Worm (Caenorhabditis elegans) whole organism, L4/young adult: Measurements from ENCODE around the gene strd-1.

Experiments
- W03F9.2 ChIP-seq: fragments of 150-350 bp; optimal IDR thresholded peaks from 2 replicates; lab custom pipeline; 2014; ENCODE audit warnings: missing biosample characterization, missing genetic modification characterization
- dao-5 ChIP-seq: sonication (generic microtip); optimal IDR thresholded peaks from 2 replicates; lab custom pipeline; 2016; ENCODE audit warnings: missing genotype, missing genetic modification characterization, moderate library complexity, missing compliant biosample characterization
- him-1 ChIP-seq: sonication (generic microtip); optimal IDR thresholded peaks from 2 replicates; lab custom pipeline; 2016; ENCODE audit warnings: missing genotype, missing genetic modification reagents, missing genetic modification characterization, missing compliant biosample characterization

Gene strd-1

DNA sequence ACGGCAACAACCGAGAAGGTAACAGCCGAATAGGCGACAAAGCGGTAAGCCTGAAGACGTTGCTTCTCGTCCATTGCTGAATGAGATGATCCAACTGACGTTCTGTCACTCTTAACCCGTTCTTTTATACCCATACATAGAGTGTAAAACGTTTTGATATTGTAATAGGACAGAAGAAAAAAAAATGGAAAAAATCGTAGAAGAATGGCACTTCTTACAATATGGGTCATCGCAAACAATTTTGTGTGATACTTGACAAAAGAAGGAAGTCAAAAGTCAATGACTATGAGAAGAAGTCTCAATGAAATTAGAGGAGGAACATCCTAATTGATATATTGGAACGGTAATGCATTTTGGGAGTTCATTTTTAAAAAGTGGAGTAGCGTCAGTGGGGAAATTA, 35.9 kb downstream of the strd-1 start, which contains the start of gene col-92:
col-92 (minus strand) TSS at position 101 of the 400 bp plus-strand sequence.
- no peak for TF ChIP-seq him-1
- TF ChIP-seq dao-5 (tag; lab: Kevin White, UChicago), result no peak
- no peak for TF ChIP-seq W03F9.2

DNA sequence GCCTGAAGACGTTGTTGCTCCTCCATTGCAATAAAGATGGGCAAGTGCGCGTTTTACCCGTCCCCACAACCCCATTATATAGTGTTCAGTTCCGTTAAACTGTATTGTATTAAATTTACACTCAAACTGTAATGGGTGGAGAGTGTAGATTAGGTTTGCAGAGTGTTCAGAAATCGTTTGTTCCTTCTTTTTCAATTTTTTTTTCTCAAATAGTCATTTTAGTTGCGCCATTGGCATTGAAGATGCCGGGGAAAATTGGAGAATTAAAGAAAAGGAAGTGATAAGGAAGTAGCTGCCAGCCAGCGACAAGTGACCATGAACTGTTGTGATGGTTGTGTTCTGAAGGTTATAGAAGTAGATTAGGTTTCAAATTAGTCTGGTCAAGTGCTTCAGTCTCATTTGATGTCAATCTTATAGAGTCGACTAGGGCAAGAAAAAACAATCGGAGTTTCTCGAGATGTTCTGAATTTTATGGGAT, 38.3 kb downstream of the strd-1 start, which contains the start of gene col-93:
col-93 (minus strand) TSS at position 51 of the 478 bp plus-strand sequence.
- no peak for TF ChIP-seq W03F9.2
- no peak for TF ChIP-seq him-1
- no peak for TF ChIP-seq dao-5 (tag; lab: Kevin White, UChicago)

DNA sequence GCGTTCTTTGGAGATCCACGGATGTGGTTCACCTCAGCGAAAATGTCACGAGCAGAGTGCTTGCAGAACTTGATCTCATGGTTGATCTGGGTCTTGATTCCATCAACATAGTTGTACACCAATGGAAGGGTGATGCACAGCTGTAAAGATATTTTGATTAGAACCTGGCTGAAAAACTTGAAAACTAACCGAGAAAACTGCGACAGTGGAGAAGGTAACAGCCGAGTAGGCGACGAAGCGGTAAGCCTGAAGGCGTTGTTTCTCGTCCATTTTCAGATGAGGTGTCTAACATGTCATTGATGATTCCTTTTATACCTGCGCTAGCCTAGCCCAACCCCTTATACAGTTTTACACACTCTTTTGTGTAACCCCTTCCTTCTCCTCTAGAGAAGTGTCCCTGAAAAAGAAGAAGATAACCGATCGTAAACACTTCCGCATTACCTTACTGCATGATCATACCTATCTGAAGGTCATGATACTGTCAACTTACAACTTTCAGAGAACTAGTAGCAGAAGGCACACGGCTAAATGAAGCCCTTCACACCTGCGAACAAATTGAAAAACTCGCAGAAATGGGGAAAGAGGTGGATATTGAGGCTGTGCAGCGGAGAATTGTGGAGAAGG, 40.4 kb downstream of the strd-1 start, which contains the start of gene col-94:
col-94 (minus strand) TSS at position 313 of the 624 bp plus-strand sequence.
- TF ChIP-seq dao-5 (tag; lab: Kevin White, UChicago), result no peak
- no peak for TF ChIP-seq him-1
- no peak for TF ChIP-seq W03F9.2

DNA sequence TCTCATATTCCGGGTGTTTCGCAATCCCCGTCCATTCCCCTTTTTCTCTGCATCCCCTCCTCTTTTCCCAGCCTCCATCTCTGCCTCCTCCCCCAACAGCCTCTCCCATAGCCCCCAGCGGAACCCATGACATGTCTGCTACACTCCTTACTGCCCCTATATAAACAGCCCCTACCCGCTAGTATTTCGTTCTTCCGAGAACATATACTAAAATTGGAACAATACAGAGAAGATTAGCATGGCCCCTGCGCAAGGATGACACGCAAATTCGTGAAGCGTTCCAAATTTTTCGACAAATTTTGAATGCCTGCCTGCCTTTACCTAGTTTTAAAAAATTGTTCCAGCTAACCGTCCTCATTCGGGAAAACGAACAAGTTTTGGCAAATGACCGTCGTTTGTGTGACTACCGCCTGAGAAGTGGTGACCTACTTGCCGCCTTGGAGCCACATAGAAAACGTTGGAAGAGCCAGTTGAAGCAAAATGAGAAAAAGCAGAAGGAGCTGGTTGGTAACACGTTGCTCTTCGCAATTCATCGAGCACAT, 42.3 kb downstream of the strd-1 start:
- TF ChIP-seq dao-5 (tag; lab: Kevin White, UChicago) (peak; percentile 89), W03F9.2 (peak; percentile 81), him-1 (peak; percentile 97)

DNA sequence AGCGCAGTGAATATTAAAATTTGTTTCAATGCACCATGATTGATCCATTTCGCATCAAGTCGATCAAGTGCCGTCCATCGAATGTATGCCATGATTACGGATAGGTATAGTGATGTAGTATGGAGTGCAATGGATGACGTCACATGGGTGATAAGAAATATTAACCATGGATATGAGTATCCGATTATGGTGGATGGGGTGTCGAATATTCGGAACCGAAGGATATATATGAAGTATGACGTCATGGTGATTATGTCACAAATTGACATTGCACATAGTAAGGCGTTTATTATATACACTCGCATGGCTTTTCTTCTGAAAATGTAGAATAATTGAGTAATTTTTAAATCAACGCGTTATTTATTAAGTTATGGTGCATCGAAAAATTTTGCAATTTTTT, 46.8 kb downstream of the strd-1 start:
- TF ChIP-seq him-1, result no peak
- no peak for TF ChIP-seq W03F9.2
- no peak for TF ChIP-seq dao-5 (tag; lab: Kevin White, UChicago)

DNA sequence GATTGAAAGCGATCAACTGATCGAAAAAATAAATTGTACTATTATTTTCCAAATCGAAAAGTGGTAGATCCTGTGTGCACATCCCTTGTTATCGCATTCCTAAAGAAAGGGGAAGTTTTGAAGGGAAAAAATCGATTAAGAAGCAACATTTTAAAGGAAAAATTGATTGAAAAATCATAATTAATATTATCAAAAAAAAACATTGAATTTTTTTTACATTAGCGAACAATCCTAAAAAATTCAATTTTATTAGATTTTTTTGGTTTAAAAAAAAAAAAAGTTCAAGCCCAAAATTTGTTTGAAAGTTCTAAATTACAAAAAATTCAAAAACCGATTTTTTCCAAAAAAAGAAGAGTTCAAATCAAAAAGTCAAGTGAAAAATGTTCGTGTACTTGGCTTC, 47.9 kb downstream of the strd-1 start, which contains the start of gene dmsr-5:
dmsr-5 (minus strand) TSS at position 101 of the 400 bp plus-strand sequence.
- TF ChIP-seq him-1 (no peak), dao-5 (tag; lab: Kevin White, UChicago) (no peak), W03F9.2 (no peak)
